Worm (Caenorhabditis elegans) whole organism, late embryonic: ENCODE results near the gene math-8.

Experiments used
- C38D4.7 ChIP-seq: fragments of 200-800 bp; sonication (Bioruptor generic); optimal IDR thresholded peaks from 2 replicates; lab custom pipeline; 2018; ENCODE audit warnings: mild to moderate bottlenecking, missing genetic modification characterization, moderate library complexity, missing compliant biosample characterization
- ama-1 ChIP-seq: fragments of 150-350 bp; optimal IDR thresholded peaks from 2 replicates; lab custom pipeline; 2014
- ceh-24 ChIP-seq: sonication (generic microtip); optimal IDR thresholded peaks from 2 replicates; lab custom pipeline; 2016; ENCODE audit warnings: mild to moderate bottlenecking, missing genetic modification characterization, missing compliant biosample characterization
- dve-1 ChIP-seq: sonication (generic microtip); optimal IDR thresholded peaks from 2 replicates; lab custom pipeline; 2017; ENCODE audit warnings: antibody characterized with exemption, mild to moderate bottlenecking, missing genetic modification characterization, missing compliant biosample characterization
- elt-2 ChIP-seq: sonication (generic microtip); optimal IDR thresholded peaks from 2 replicates; lab custom pipeline; 2016; ENCODE audit warnings: missing genetic modification reagents, missing genetic modification characterization, missing compliant biosample characterization
- ets-4 ChIP-seq: sonication (generic microtip); optimal IDR thresholded peaks from 2 replicates; lab custom pipeline; 2016; ENCODE audit warnings: missing genetic modification characterization, missing compliant biosample characterization
- eyg-1 ChIP-seq: sonication (generic microtip); optimal IDR thresholded peaks from 2 replicates; lab custom pipeline; 2016; ENCODE audit warnings: missing genotype, missing genetic modification characterization, missing compliant biosample characterization
- fkh-10 ChIP-seq: fragments of 150-350 bp; optimal IDR thresholded peaks from 2 replicates; lab custom pipeline; 2014; ENCODE audit warnings: missing biosample characterization, missing genetic modification reagents, missing genetic modification characterization
- nhr-11 ChIP-seq: fragments of 150-350 bp; optimal IDR thresholded peaks from 2 replicates; lab custom pipeline; 2014; ENCODE audit warnings: missing biosample characterization, missing genetic modification characterization
- odd-2 ChIP-seq: sonication (generic microtip); optimal IDR thresholded peaks from 2 replicates; lab custom pipeline; 2017; ENCODE audit warnings: antibody characterized with exemption, mild to moderate bottlenecking, missing genetic modification characterization, missing compliant biosample characterization
- pqm-1 ChIP-seq: sonication (generic microtip); optimal IDR thresholded peaks from 2 replicates; lab custom pipeline; 2016; ENCODE audit warnings: missing genetic modification characterization, missing compliant biosample characterization
- rnt-1 ChIP-seq: sonication (generic microtip); optimal IDR thresholded peaks from 2 replicates; lab custom pipeline; 2016; ENCODE audit warnings: missing genetic modification characterization, missing compliant biosample characterization
- sox-2 ChIP-seq: fragments of 200-800 bp; sonication (Bioruptor generic); IDR thresholded peaks from 2 replicates; pipeline ENCODE4 v1.3.6; 2022; ENCODE audit warnings: missing genetic modification reagents, missing genetic modification characterization, missing compliant biosample characterization
- sox-4 ChIP-seq: sonication (generic microtip); optimal IDR thresholded peaks from 2 replicates; lab custom pipeline; 2017; ENCODE audit warnings: mild to moderate bottlenecking, missing genetic modification characterization, inconsistent platforms, missing compliant biosample characterization

DNA sequence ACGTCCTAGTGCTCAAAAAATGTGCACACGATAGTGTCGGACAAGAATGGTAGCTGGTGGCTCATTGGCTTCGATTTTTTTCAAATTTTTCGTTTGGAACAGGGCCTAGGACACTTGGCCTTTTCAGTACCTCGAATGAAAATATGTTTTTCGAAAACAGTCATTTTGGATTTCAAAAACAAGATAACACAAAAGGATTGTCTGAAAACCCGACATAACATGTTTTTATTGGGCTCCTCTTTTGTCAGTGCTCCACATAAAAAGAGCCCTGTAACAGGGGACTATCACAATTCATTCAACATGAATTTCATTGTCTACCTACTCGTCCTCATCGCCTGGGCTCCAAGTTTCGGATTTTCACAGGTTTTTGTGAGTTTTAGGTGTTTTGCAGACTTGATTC lies 24.7 kb downstream of the math-8 start, which contains the start of gene C16C4.17:
- TF ChIP-seq C38D4.7 (GFP tag; lab: Kevin White, UChicago) (no peak), sox-4 (tag; lab: Kevin White, UChicago) (no peak), ama-1 (no peak), ets-4 (tag; lab: Kevin White, UChicago) (no peak), ceh-24 (no peak), odd-2 (tag; lab: Kevin White, UChicago) (no peak), eyg-1 (tag; lab: Kevin White, UChicago) (no peak), dve-1 (no peak), sox-2 (GFP tag; lab: Robert Waterston, UW) (no peak), pqm-1 (tag; lab: Kevin White, UChicago) (no peak), rnt-1 (tag; lab: Kevin White, UChicago) (no peak), elt-2 (no peak), nhr-11 (tag; lab: Kevin White, UChicago) (no peak), fkh-10 (GFP tag; lab: Kevin White, UChicago) (no peak)
